Worm (Caenorhabditis elegans) whole organism, L1 larva: ENCODE results near the gene dct-19.

ENCODE experiments used
- C34B4.2 ChIP-seq: sonication (generic microtip); optimal IDR thresholded peaks from 2 replicates; lab custom pipeline; 2017; ENCODE audit warnings: mild to moderate bottlenecking, missing genetic modification characterization, missing compliant biosample characterization
- F16B12.6 ChIP-seq: fragments of 150-350 bp; optimal IDR thresholded peaks from 2 replicates; lab custom pipeline; 2014; ENCODE audit warnings: missing biosample characterization, missing genetic modification characterization
- Y116A8C.19 ChIP-seq: sonication (generic microtip); optimal IDR thresholded peaks from 2 replicates; lab custom pipeline; 2016; ENCODE audit warnings: missing compliant biosample characterization, missing genetic modification characterization, borderline replicate concordance
- aha-1 ChIP-seq: fragments of 150-350 bp; optimal IDR thresholded peaks from 2 replicates; lab custom pipeline; 2014; ENCODE audit warnings: missing biosample characterization, missing genetic modification characterization
- aly-2 ChIP-seq: fragments of 150-350 bp; optimal IDR thresholded peaks from 2 replicates; lab custom pipeline; 2014; ENCODE audit warnings: missing biosample characterization, missing genetic modification characterization
- ceh-63 ChIP-seq: fragments of 200-800 bp; sonication (Bioruptor generic); optimal IDR thresholded peaks from 2 replicates; lab custom pipeline; 2018; ENCODE audit warnings: mild to moderate bottlenecking, missing genetic modification characterization, missing compliant biosample characterization
- ceh-88 ChIP-seq: fragments of 200-800 bp; sonication (Bioruptor generic); IDR thresholded peaks from 2 replicates; pipeline ENCODE4 v1.3.6; 2022; ENCODE audit warnings: missing genetic modification characterization, missing compliant biosample characterization
- ceh-90 ChIP-seq: sonication (generic microtip); optimal IDR thresholded peaks from 2 replicates; lab custom pipeline; 2016; ENCODE audit warnings: missing genetic modification characterization, missing compliant biosample characterization
- dsc-1 ChIP-seq: sonication (generic microtip); optimal IDR thresholded peaks from 2 replicates; lab custom pipeline; 2016; ENCODE audit warnings: mild to moderate bottlenecking, missing genetic modification characterization, missing compliant biosample characterization
- egl-13 ChIP-seq: sonication (generic microtip); optimal IDR thresholded peaks from 2 replicates; lab custom pipeline; 2016; ENCODE audit warnings: missing genotype, missing genetic modification reagents, missing genetic modification characterization, missing compliant biosample characterization
- egl-27 ChIP-seq, 2 experiments: fragments of 150-350 bp in 1 of 2; sonication (generic microtip); optimal IDR thresholded peaks; 3 replicates each; lab custom pipeline; 2017 to 2018; ENCODE audit warnings: missing biosample characterization in 2 of 2, missing genetic modification characterization in 2 of 2, missing genetic modification reagents in 2 of 2
- elt-2 ChIP-seq: sonication (generic microtip); optimal IDR thresholded peaks from 2 replicates; lab custom pipeline; 2016; ENCODE audit warnings: missing genetic modification characterization, mild to moderate bottlenecking, inconsistent platforms, missing compliant biosample characterization, missing genetic modification reagents
- elt-3 ChIP-seq, 6 experiments: fragments of 150-350 bp in 1 of 6; sonication (generic microtip); optimal IDR thresholded peaks; 2 replicates each; lab custom pipeline; 2017 to 2018; ENCODE audit warnings: missing biosample characterization in 6 of 6, missing genetic modification characterization in 6 of 6, inconsistent platforms in 1 of 6
- ets-5 ChIP-seq: fragments of 200-800 bp; sonication (Bioruptor generic); IDR thresholded peaks from 2 replicates; pipeline ENCODE4 v1.3.6; 2022; ENCODE audit warnings: missing genetic modification characterization, missing compliant biosample characterization
- fkh-4 ChIP-seq: sonication (generic microtip); optimal IDR thresholded peaks from 2 replicates; lab custom pipeline; 2016; ENCODE audit warnings: missing compliant biosample characterization, missing genetic modification characterization, borderline replicate concordance
- fkh-8 ChIP-seq: sonication (generic microtip); optimal IDR thresholded peaks from 2 replicates; lab custom pipeline; 2016; ENCODE audit warnings: mild to moderate bottlenecking, missing genetic modification characterization, missing compliant biosample characterization
- grh-1 ChIP-seq: fragments of 200-800 bp; sonication (Bioruptor generic); IDR thresholded peaks from 2 replicates; pipeline ENCODE4 v1.3.6; 2022; ENCODE audit warnings: missing genetic modification reagents, missing genetic modification characterization, missing compliant biosample characterization
- hlh-17 ChIP-seq: fragments of 200-800 bp; sonication (Bioruptor generic); optimal IDR thresholded peaks from 2 replicates; lab custom pipeline; 2018; ENCODE audit warnings: missing genetic modification characterization, mild to moderate bottlenecking, missing compliant biosample characterization, moderate library complexity, borderline replicate concordance
- hlh-4 ChIP-seq: sonication (generic microtip); optimal IDR thresholded peaks from 2 replicates; lab custom pipeline; 2016; ENCODE audit warnings: mild to moderate bottlenecking, missing genetic modification characterization, missing compliant biosample characterization
- irx-1 ChIP-seq: sonication (generic microtip); optimal IDR thresholded peaks from 2 replicates; lab custom pipeline; 2016; ENCODE audit warnings: missing genetic modification characterization, missing compliant biosample characterization
- isw-1 ChIP-seq: fragments of 200-800 bp; sonication (Bioruptor generic); IDR thresholded peaks from 2 replicates; pipeline ENCODE4 v1.3.6; 2022; ENCODE audit warnings: missing genetic modification characterization, missing compliant biosample characterization
- jun-1 ChIP-seq: fragments of 150-350 bp; optimal IDR thresholded peaks from 2 replicates; lab custom pipeline; 2014; ENCODE audit warnings: missing biosample characterization, missing genetic modification reagents, missing genetic modification characterization
- lin-14 ChIP-seq: fragments of 200-800 bp; sonication (Bioruptor generic); optimal IDR thresholded peaks from 2 replicates; lab custom pipeline; 2018; ENCODE audit warnings: mild to moderate bottlenecking, missing genetic modification characterization, moderate library complexity, missing compliant biosample characterization
- lin-35 ChIP-seq, 2 experiments: fragments of 150-350 bp; optimal IDR thresholded peaks; 2 replicates each; lab custom pipeline; 2014; ENCODE audit warnings: missing biosample characterization in 2 of 2, missing genetic modification characterization in 2 of 2, missing genetic modification reagents in 2 of 2
- lin-39 ChIP-seq: fragments of 150-350 bp; optimal IDR thresholded peaks from 2 replicates; lab custom pipeline; 2014; ENCODE audit warnings: missing biosample characterization, missing genetic modification reagents, missing genetic modification characterization
- lir-3 ChIP-seq: sonication (generic microtip); optimal IDR thresholded peaks from 2 replicates; lab custom pipeline; 2016; ENCODE audit warnings: mild to moderate bottlenecking, missing genetic modification characterization, moderate library complexity, missing compliant biosample characterization; ENCODE audit not compliant: poor library complexity
- lsy-2 ChIP-seq, 2 experiments: fragments of 150-350 bp; optimal IDR thresholded peaks; 2 replicates each; lab custom pipeline; 2014; ENCODE audit warnings: missing biosample characterization in 2 of 2, missing genetic modification characterization in 2 of 2
- mab-9 ChIP-seq: fragments of 200-800 bp; sonication (Bioruptor generic); IDR thresholded peaks from 2 replicates; pipeline ENCODE4 v1.3.6; 2022; ENCODE audit warnings: missing genetic modification reagents, missing genetic modification characterization, missing compliant biosample characterization
- mdl-1 ChIP-seq, 2 experiments: fragments of 150-350 bp; optimal IDR thresholded peaks; 2 replicates each; lab custom pipeline; 2014 to 2017; ENCODE audit warnings: missing biosample characterization in 2 of 2, missing genetic modification characterization in 2 of 2, inconsistent platforms in 1 of 2
- mep-1 ChIP-seq: fragments of 150-350 bp; optimal IDR thresholded peaks from 2 replicates; lab custom pipeline; 2014; ENCODE audit warnings: missing biosample characterization, missing genetic modification characterization
- nhr-11 ChIP-seq: fragments of 150-350 bp; optimal IDR thresholded peaks from 2 replicates; lab custom pipeline; 2014; ENCODE audit warnings: missing biosample characterization, missing genetic modification characterization
- nhr-12 ChIP-seq: sonication (generic microtip); optimal IDR thresholded peaks from 2 replicates; lab custom pipeline; 2017; ENCODE audit warnings: missing biosample characterization, missing genetic modification characterization
- nhr-19 ChIP-seq: fragments of 200-800 bp; sonication (Bioruptor generic); conservative IDR thresholded peaks from 2 replicates; pipeline ENCODE4 v1.3.6; 2022; ENCODE audit warnings: missing genetic modification characterization, missing compliant biosample characterization
- nhr-20 ChIP-seq: sonication (generic microtip); optimal IDR thresholded peaks from 2 replicates; lab custom pipeline; 2016; ENCODE audit warnings: mild to moderate bottlenecking, missing genetic modification characterization, missing compliant biosample characterization
- nhr-71 ChIP-seq: sonication (generic microtip); optimal IDR thresholded peaks from 2 replicates; lab custom pipeline; 2016; ENCODE audit warnings: mild to moderate bottlenecking, missing genetic modification characterization, moderate library complexity, missing compliant biosample characterization
- nhr-90 ChIP-seq: sonication (generic microtip); optimal IDR thresholded peaks from 2 replicates; lab custom pipeline; 2016; ENCODE audit warnings: mild to moderate bottlenecking, missing genetic modification characterization, missing compliant biosample characterization; ENCODE audit not compliant: poor library complexity
- pax-3 ChIP-seq: fragments of 200-800 bp; sonication (Bioruptor generic); optimal IDR thresholded peaks from 2 replicates; lab custom pipeline; 2018; ENCODE audit warnings: mild to moderate bottlenecking, missing genetic modification characterization, moderate library complexity, missing compliant biosample characterization
- pqm-1 ChIP-seq: sonication (generic microtip); optimal IDR thresholded peaks from 3 replicates; lab custom pipeline; 2017; ENCODE audit warnings: missing biosample characterization, missing genetic modification characterization
- sptf-1 ChIP-seq: fragments of 150-350 bp; optimal IDR thresholded peaks from 2 replicates; lab custom pipeline; 2014; ENCODE audit warnings: missing biosample characterization, missing genetic modification characterization
- tbx-2 ChIP-seq: sonication (generic microtip); optimal IDR thresholded peaks from 2 replicates; lab custom pipeline; 2016; ENCODE audit warnings: missing genetic modification characterization, missing compliant biosample characterization
- tlp-1 ChIP-seq: fragments of 150-350 bp; optimal IDR thresholded peaks from 2 replicates; lab custom pipeline; 2014; ENCODE audit warnings: missing biosample characterization, missing genetic modification characterization
- unc-62 ChIP-seq: fragments of 150-350 bp; optimal IDR thresholded peaks from 2 replicates; lab custom pipeline; 2014; ENCODE audit warnings: missing biosample characterization, missing genetic modification reagents, missing genetic modification characterization
- unc-98 ChIP-seq: fragments of 200-800 bp; sonication (Bioruptor generic); IDR thresholded peaks from 2 replicates; pipeline ENCODE4 v1.3.6; 2022; ENCODE audit warnings: missing genetic modification characterization, missing compliant biosample characterization
- zag-1 ChIP-seq: fragments of 150-350 bp; optimal IDR thresholded peaks from 2 replicates; lab custom pipeline; 2014; ENCODE audit warnings: missing biosample characterization, missing genetic modification characterization
- ztf-11 ChIP-seq, 2 experiments: sonication (generic microtip); optimal IDR thresholded peaks; 2 replicates each; lab custom pipeline; 2016 to 2017; ENCODE audit warnings: missing genetic modification characterization in 2 of 2, missing biosample characterization in 1 of 2, missing compliant biosample characterization in 1 of 2
- ztf-4 ChIP-seq: fragments of 150-350 bp; optimal IDR thresholded peaks from 2 replicates; lab custom pipeline; 2014; ENCODE audit warnings: missing biosample characterization, missing genetic modification characterization

The dct-19 gene

DNA sequence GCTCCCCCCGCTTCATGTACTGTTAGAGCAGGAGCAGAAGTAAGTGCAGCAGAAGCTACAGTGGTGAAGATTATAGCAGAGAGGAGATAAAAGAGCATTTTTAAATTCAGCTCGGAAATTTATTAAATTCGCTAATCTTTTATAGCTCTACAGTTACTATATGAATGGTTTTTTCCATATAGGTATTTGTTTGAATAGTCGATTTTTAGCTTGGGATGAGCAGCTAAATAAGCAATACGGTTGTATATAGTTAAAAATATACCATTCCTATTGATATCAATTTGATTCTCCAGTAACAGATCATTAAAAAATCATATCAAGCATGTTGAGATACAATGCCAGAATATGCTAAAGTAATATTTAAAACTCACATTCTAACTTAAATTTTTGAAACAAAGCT, 16.1 kb upstream of the dct-19 start, which contains the start of gene srlf-5:
Gene srlf-5 (minus strand): TSS at position 101 of the 400 bp plus-strand sequence.
- TF ChIP-seq aly-2 (tag; lab: Kevin White, UChicago) = no peak
- no peak for TF ChIP-seq pqm-1 (tag; lab: Kevin White, UChicago)
- no peak for TF ChIP-seq mep-1
- no peak for TF ChIP-seq hlh-4
- TF ChIP-seq lsy-2 (tag; optimal IDR thresholded peaks at IDR 0.05; lab: Kevin White, UChicago) = no peak
- TF ChIP-seq ets-5 (GFP tag; lab: Robert Waterston, UW) = no peak
- no peak for TF ChIP-seq nhr-11 (tag; lab: Kevin White, UChicago)
- TF ChIP-seq isw-1 (GFP tag; lab: Robert Waterston, UW) = no peak
- no peak for TF ChIP-seq elt-2 (tag; lab: Kevin White, UChicago)
- TF ChIP-seq ceh-88 = no peak
- no peak for TF ChIP-seq ztf-4 (tag; lab: Kevin White, UChicago)
- TF ChIP-seq sptf-1 = no peak
- TF ChIP-seq nhr-12 (tag; lab: Kevin White, UChicago) = no peak
- TF ChIP-seq irx-1 (tag; lab: Kevin White, UChicago) = no peak
- TF ChIP-seq unc-62 (GFP tag; lab: Kevin White, UChicago) = no peak
- no peak for TF ChIP-seq ceh-90
- no peak for TF ChIP-seq F16B12.6 (tag; lab: Kevin White, UChicago)
- no peak for TF ChIP-seq tlp-1 (tag; lab: Kevin White, UChicago)
- no peak for TF ChIP-seq unc-98 (GFP tag; lab: Robert Waterston, UW)

DNA sequence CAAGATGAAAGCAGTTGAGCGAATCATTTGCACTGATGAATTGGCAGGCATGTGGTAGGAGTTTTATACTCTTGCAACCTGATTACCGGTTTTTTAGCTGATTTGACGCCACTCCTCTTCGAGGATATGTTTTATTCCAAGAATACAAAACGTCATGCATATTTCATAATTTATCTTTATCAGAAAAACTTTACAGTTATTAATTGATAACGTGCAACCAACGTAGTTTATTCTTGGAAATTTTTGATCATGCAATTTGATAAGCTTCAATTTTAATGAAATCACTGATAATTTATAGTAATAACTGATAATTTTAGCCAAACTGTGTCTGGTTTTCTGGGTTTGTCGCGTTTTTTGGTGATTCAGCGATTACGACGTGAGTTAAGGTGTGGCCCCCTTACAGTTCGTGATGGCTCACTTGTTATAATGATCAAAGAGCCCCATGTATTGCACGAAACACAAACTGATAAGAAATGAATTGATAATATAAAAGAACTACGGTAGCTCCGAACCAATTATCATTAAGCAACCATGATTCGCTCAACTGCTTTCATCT, 6.4 kb upstream of the dct-19 start, which contains the start of the genes cld-1 and dod-21:
Gene cld-1 (minus strand): TSS at position 51 of the 556 bp plus-strand sequence.
Gene dod-21 (plus strand): TSS at position 518 of the 556 bp plus-strand sequence.
- TF ChIP-seq hlh-17 (GFP tag; lab: Kevin White, UChicago) (no peak), zag-1 (tag; lab: Kevin White, UChicago) (no peak), F16B12.6 (tag; lab: Kevin White, UChicago) (no peak), tlp-1 (tag; lab: Kevin White, UChicago) (peak; percentile 66), fkh-8 (tag; lab: Kevin White, UChicago) (no peak), egl-27 (tag; optimal IDR thresholded peaks at IDR 0.05; lab: Kevin White, UChicago) (no peak), lin-35 (GFP tag; optimal IDR thresholded peaks at IDR 0.05; lab: Kevin White, UChicago) (no peak), ztf-11 (tag; optimal IDR thresholded peaks at IDR 0.05; lab: Kevin White, UChicago) (no peak), unc-98 (GFP tag; lab: Robert Waterston, UW) (no peak), mdl-1 (tag; optimal IDR thresholded peaks at IDR 0.05; lab: Kevin White, UChicago) (no peak), ceh-63 (no peak), mep-1 (no peak), nhr-90 (tag; lab: Kevin White, UChicago) (peak; percentile 28), lir-3 (tag; lab: Kevin White, UChicago) (no peak), fkh-4 (tag; lab: Kevin White, UChicago) (no peak), nhr-19 (GFP tag; lab: Robert Waterston, UW) (no peak; the same call in 1 of the 2 replicates), nhr-20 (tag; lab: Kevin White, UChicago) (peak; percentile 14), lin-39 (tag; lab: Kevin White, UChicago) (no peak), egl-13 (tag; lab: Kevin White, UChicago) (no peak), aly-2 (tag; lab: Kevin White, UChicago) (no peak), dsc-1 (no peak), grh-1 (no peak), pax-3 (no peak), jun-1 (tag; lab: Kevin White, UChicago) (no peak), ceh-90 (no peak), tbx-2 (no peak), Y116A8C.19 (tag; lab: Kevin White, UChicago) (no peak), hlh-4 (no peak), aha-1 (no peak), elt-3 (tag; optimal IDR thresholded peaks at IDR 0.05; lab: Kevin White, UChicago) (no peak), isw-1 (GFP tag; lab: Robert Waterston, UW) (no peak), lsy-2 (tag; optimal IDR thresholded peaks at IDR 0.05; lab: Kevin White, UChicago) (no peak), mab-9 (no peak), lin-14 (GFP tag; lab: Kevin White, UChicago) (no peak), elt-2 (tag; lab: Kevin White, UChicago) (peak; percentile 100), C34B4.2 (tag; lab: Kevin White, UChicago) (no peak), pqm-1 (tag; lab: Kevin White, UChicago) (peak; percentile 5), nhr-71 (tag; lab: Kevin White, UChicago) (peak; percentile 40)
- TF ChIP-seq, all 84 proteins: peak for 6
